Worm (Caenorhabditis elegans) whole organism, mixed stage, embryonic: Measurements from ENCODE around the gene Y46G5A.22.

Experiments used
- ceh-43 ChIP-seq: fragments of 200-800 bp; sonication (Bioruptor generic); optimal IDR thresholded peaks from 2 replicates; lab custom pipeline; 2018; ENCODE audit warnings: mild to moderate bottlenecking, missing genetic modification characterization, moderate library complexity, missing compliant biosample characterization
- drap-1 ChIP-seq: fragments of 200-800 bp; sonication (Bioruptor generic); optimal IDR thresholded peaks from 3 replicates; lab custom pipeline; 2018; ENCODE audit warnings: mild to moderate bottlenecking, missing genetic modification characterization, missing compliant biosample characterization
- lin-13 ChIP-seq: fragments of 150-350 bp; optimal IDR thresholded peaks from 2 replicates; lab custom pipeline; 2014; ENCODE audit warnings: missing biosample characterization, missing genetic modification characterization
- mep-1 ChIP-seq: fragments of 150-350 bp; optimal IDR thresholded peaks from 2 replicates; lab custom pipeline; 2017; ENCODE audit warnings: missing biosample characterization, missing genetic modification reagents, missing genetic modification characterization, inconsistent platforms
- pha-4 ChIP-seq: fragments of 150-350 bp; optimal IDR thresholded peaks from 2 replicates; lab custom pipeline; 2018; ENCODE audit warnings: missing biosample characterization, missing genetic modification reagents, missing genetic modification characterization
- sem-2 ChIP-seq: fragments of 200-800 bp; sonication (Bioruptor generic); optimal IDR thresholded peaks from 2 replicates; lab custom pipeline; 2018; ENCODE audit warnings: mild to moderate bottlenecking, missing genetic modification characterization, missing compliant biosample characterization
- unc-62 ChIP-seq: fragments of 150-350 bp; optimal IDR thresholded peaks from 2 replicates; lab custom pipeline; 2014; ENCODE audit warnings: missing biosample characterization, missing genetic modification reagents, missing genetic modification characterization
- ztf-11 ChIP-seq: fragments of 150-350 bp; optimal IDR thresholded peaks from 2 replicates; lab custom pipeline; 2014; ENCODE audit warnings: missing biosample characterization, missing genetic modification characterization

ce11 chrII:12790392-12790791 is 28.0 kb downstream of the Y46G5A.22 start:
- TF ChIP-seq ceh-43, result no peak
- no peak for TF ChIP-seq drap-1 (GFP tag; lab: Kevin White, UChicago)
- no peak for TF ChIP-seq mep-1 (tag; lab: Kevin White, UChicago)
- TF ChIP-seq lin-13 (tag; lab: Kevin White, UChicago), result no peak
- no peak for TF ChIP-seq ztf-11 (tag; lab: Kevin White, UChicago)
- TF ChIP-seq sem-2, result no peak
- no peak for TF ChIP-seq unc-62
- no peak for TF ChIP-seq pha-4 (tag; lab: Kevin White, UChicago)
